Worm (Caenorhabditis elegans) whole organism, early embryonic: ENCODE data around the gene sds-22.

Source experiments
- B0310.2 ChIP-seq: sonication (generic microtip); optimal IDR thresholded peaks from 2 replicates; lab custom pipeline; 2016; ENCODE audit warnings: mild to moderate bottlenecking, missing genetic modification characterization, missing compliant biosample characterization
- F13C5.2 ChIP-seq: sonication (generic microtip); optimal IDR thresholded peaks from 2 replicates; lab custom pipeline; 2017; ENCODE audit warnings: mild to moderate bottlenecking, missing genetic modification characterization, inconsistent platforms, missing compliant biosample characterization
- aly-1 ChIP-seq: sonication (generic microtip); optimal IDR thresholded peaks from 2 replicates; lab custom pipeline; 2016; ENCODE audit warnings: missing genetic modification characterization, missing compliant biosample characterization
- ama-1 ChIP-seq: fragments of 150-350 bp; optimal IDR thresholded peaks from 2 replicates; lab custom pipeline; 2014
- ceh-13 ChIP-seq: fragments of 200-800 bp; sonication (Bioruptor generic); optimal IDR thresholded peaks from 2 replicates; lab custom pipeline; 2018; ENCODE audit warnings: mild to moderate bottlenecking, missing genetic modification characterization, missing compliant biosample characterization
- ceh-36 ChIP-seq: sonication (generic microtip); optimal IDR thresholded peaks from 2 replicates; lab custom pipeline; 2016; ENCODE audit warnings: missing genetic modification characterization, inconsistent platforms, missing compliant biosample characterization
- ets-7 ChIP-seq: sonication (generic microtip); optimal IDR thresholded peaks from 2 replicates; lab custom pipeline; 2016; ENCODE audit warnings: missing genotype, missing genetic modification characterization, missing compliant biosample characterization
- flt-1 ChIP-seq: fragments of 200-800 bp; sonication (Bioruptor generic); IDR thresholded peaks from 2 replicates; pipeline ENCODE4 v1.3.6; 2022; ENCODE audit warnings: missing genetic modification characterization, missing compliant biosample characterization
- hmbx-1 ChIP-seq: sonication (generic microtip); optimal IDR thresholded peaks from 2 replicates; lab custom pipeline; 2016; ENCODE audit warnings: mild to moderate bottlenecking, missing genetic modification characterization, missing compliant biosample characterization
- hmg-4 ChIP-seq: fragments of 200-800 bp; sonication (Bioruptor generic); optimal IDR thresholded peaks from 2 replicates; lab custom pipeline; 2018; ENCODE audit warnings: mild to moderate bottlenecking, missing genetic modification characterization, missing compliant biosample characterization
- hnd-1 ChIP-seq: sonication (generic microtip); optimal IDR thresholded peaks from 2 replicates; lab custom pipeline; 2016; ENCODE audit warnings: missing genetic modification characterization, missing compliant biosample characterization
- pes-1 ChIP-seq: fragments of 200-800 bp; sonication (Bioruptor generic); IDR thresholded peaks from 2 replicates; pipeline ENCODE4 v1.3.6; 2022; ENCODE audit warnings: missing genetic modification reagents, missing genetic modification characterization, missing compliant biosample characterization
- scrt-1 ChIP-seq: fragments of 200-800 bp; sonication (Bioruptor generic); IDR thresholded peaks from 2 replicates; pipeline ENCODE4 v1.3.6; 2022; ENCODE audit warnings: missing genetic modification characterization, missing compliant biosample characterization
- sea-1 ChIP-seq: fragments of 200-800 bp; sonication (Bioruptor generic); conservative IDR thresholded peaks from 2 replicates; pipeline ENCODE4 v1.3.6; 2022; ENCODE audit warnings: missing genetic modification characterization, missing compliant biosample characterization
- tbx-11 ChIP-seq: fragments of 200-800 bp; sonication (Bioruptor generic); IDR thresholded peaks from 2 replicates; pipeline ENCODE4 v1.3.6; 2022; ENCODE audit warnings: missing genetic modification characterization, missing compliant biosample characterization
- tbx-37 ChIP-seq: fragments of 200-800 bp; sonication (Bioruptor generic); conservative IDR thresholded peaks from 2 replicates; pipeline ENCODE4 v1.3.6; 2022; ENCODE audit warnings: missing genetic modification reagents, missing genetic modification characterization, missing compliant biosample characterization
- tra-4 ChIP-seq: sonication (generic microtip); optimal IDR thresholded peaks from 2 replicates; lab custom pipeline; 2017; ENCODE audit warnings: missing genetic modification characterization, missing compliant biosample characterization

Gene sds-22

DNA sequence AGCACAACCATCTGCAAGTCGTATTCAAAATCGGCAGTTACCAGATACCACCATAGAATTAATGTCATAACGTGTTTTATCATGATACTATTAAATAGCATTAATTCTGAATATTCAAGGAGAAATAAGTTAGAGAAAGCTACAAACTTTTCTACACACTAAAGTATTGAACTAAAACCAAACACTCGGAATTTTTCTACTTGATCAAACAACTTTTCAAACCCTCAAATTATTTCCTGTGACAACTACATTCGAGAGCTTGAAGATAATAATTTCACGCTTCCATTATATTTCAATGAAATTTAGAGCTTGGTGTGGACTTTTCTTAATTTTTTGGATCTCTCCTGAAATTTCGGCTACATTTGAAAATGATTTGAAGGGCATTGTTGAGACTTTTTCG lies 35.7 kb upstream of the sds-22 start, which contains the start of gene irld-47:
irld-47 (minus strand) TSS at position 101 of the 400 bp plus-strand sequence.
- TF ChIP-seq ama-1 (lab: Kevin White, UChicago) (no peak), hmg-4 (no peak), pes-1 (GFP tag; lab: Robert Waterston, UW) (no peak), hnd-1 (tag; lab: Kevin White, UChicago) (no peak)

DNA sequence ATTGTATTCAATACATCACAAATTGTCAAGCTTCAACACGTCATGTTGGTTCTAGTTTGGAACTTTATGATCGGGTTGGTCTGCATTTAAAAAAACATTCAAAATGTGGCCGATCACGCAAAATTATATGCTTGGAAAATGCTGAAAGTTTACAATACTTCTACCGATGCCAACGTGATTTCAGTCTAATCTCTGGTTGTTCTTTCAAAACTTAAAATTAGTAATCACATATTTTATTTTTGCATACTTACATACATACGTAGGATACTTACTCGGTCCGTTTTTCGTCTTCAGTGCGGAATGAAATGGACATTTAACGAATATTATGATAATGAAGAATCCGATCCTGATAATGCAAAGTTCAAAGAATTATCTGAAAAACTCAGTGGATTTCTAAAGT lies 33.1 kb upstream of the sds-22 start, which contains the start of gene srw-62:
srw-62 (plus strand) TSS at position 301 of the 400 bp plus-strand sequence.
- TF ChIP-seq ceh-36 (tag; lab: Kevin White, UChicago) (no peak), tra-4 (tag; lab: Kevin White, UChicago) (no peak), sea-1 (GFP tag; lab: Robert Waterston, UW) (no peak), ceh-13 (GFP tag; lab: Kevin White, UChicago) (no peak), hmbx-1 (tag; lab: Kevin White, UChicago) (no peak), F13C5.2 (tag; lab: Kevin White, UChicago) (no peak), B0310.2 (no peak), hnd-1 (tag; lab: Kevin White, UChicago) (no peak)

DNA sequence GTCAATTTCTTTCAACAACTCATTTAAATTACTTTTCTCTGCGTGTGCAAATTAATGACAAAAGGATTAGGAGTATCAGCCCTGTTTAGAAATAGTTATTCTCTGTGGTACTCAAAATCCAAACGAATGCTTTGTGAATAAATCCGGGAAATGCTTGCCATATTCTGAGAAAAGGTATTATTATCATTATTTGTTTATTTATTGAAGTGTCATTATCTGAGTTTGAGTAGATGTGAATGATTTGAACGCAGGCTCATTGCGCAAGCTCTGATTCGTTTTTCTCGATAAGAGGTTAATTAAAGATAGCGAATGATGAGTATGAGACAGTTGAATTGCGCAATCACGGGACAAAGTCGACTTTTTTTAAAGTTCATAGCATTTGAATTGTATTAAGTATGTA lies 30.3 kb upstream of the sds-22 start:
- TF ChIP-seq ets-7 (tag; lab: Kevin White, UChicago) = no peak
- no peak for TF ChIP-seq F13C5.2 (tag; lab: Kevin White, UChicago)
- TF ChIP-seq ceh-13 (GFP tag; lab: Kevin White, UChicago) = no peak
- no peak for TF ChIP-seq flt-1
- no peak for TF ChIP-seq aly-1 (tag; lab: Kevin White, UChicago)
- TF ChIP-seq hmg-4 = no peak
- TF ChIP-seq hmbx-1 (tag; lab: Kevin White, UChicago) = no peak
- TF ChIP-seq ama-1 (lab: Kevin White, UChicago) = no peak
- no peak for TF ChIP-seq sea-1 (GFP tag; lab: Robert Waterston, UW)
- no peak for TF ChIP-seq tbx-37 (GFP tag; lab: Robert Waterston, UW)
- no peak for TF ChIP-seq tra-4 (tag; lab: Kevin White, UChicago)
- no peak for TF ChIP-seq scrt-1 (GFP tag; lab: Robert Waterston, UW)
- TF ChIP-seq B0310.2 = no peak
- TF ChIP-seq hnd-1 (tag; lab: Kevin White, UChicago) = no peak
- TF ChIP-seq tbx-11 = no peak
- TF ChIP-seq pes-1 (GFP tag; lab: Robert Waterston, UW) = no peak
- no peak for TF ChIP-seq ceh-36 (tag; lab: Kevin White, UChicago)

DNA sequence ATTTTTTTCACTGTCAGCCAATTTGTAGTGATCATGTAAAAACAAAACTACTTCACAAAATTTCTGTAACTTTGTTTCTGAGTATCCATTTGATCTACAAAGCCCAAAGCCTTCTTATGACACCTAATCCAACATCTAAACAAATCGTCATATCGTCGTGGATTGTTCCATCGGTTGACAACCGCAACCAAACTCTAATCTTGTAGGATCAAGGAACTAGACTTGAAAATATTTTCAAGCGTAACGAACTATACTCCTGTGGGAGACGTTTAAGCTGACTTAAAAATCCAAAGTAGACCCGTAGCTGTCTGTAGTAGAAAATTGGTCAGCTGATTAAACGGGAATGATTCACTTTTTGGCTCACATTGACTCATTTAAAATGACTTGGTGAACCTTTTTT lies 28.6 kb upstream of the sds-22 start:
- TF ChIP-seq hmg-4 (no peak), scrt-1 (GFP tag; lab: Robert Waterston, UW) (no peak), flt-1 (no peak), B0310.2 (no peak), tbx-11 (no peak), tbx-37 (GFP tag; lab: Robert Waterston, UW) (no peak), sea-1 (GFP tag; lab: Robert Waterston, UW) (no peak), hnd-1 (tag; lab: Kevin White, UChicago) (no peak)

DNA sequence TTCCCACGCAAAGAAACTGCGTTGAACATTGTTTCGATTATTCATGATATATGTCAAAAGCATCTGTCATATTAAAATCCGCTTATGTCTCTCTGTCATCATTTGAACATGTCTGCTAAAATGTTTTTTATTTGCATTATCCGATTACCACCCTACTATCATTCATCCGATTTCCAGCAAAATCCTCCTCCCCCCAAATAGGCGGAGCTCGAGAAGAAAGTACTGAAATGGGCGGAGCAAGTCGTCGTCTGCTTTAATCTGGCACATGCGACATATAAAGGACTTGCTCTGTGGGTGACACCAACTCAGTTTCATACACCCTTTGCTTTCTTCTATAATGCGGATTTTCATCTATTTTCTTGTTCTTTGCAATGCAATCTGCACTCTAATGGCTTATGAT lies 26.1 kb upstream of the sds-22 start, which contains the start of gene T09A5.14:
T09A5.14 (plus strand) TSS at position 301 of the 400 bp plus-strand sequence.
- no peak for TF ChIP-seq hmg-4
- no peak for TF ChIP-seq ceh-13 (GFP tag; lab: Kevin White, UChicago)
- TF ChIP-seq sea-1 (GFP tag; lab: Robert Waterston, UW) = no peak
- TF ChIP-seq flt-1 = no peak
- no peak for TF ChIP-seq scrt-1 (GFP tag; lab: Robert Waterston, UW)
- TF ChIP-seq hnd-1 (tag; lab: Kevin White, UChicago) = no peak
- no peak for TF ChIP-seq ets-7 (tag; lab: Kevin White, UChicago)
- no peak for TF ChIP-seq pes-1 (GFP tag; lab: Robert Waterston, UW)
- TF ChIP-seq aly-1 (tag; lab: Kevin White, UChicago) = no peak
- TF ChIP-seq tbx-11 = no peak
- no peak for TF ChIP-seq tbx-37 (GFP tag; lab: Robert Waterston, UW)
- TF ChIP-seq tra-4 (tag; lab: Kevin White, UChicago) = no peak
- TF ChIP-seq hmbx-1 (tag; lab: Kevin White, UChicago) = no peak
- no peak for TF ChIP-seq B0310.2

DNA sequence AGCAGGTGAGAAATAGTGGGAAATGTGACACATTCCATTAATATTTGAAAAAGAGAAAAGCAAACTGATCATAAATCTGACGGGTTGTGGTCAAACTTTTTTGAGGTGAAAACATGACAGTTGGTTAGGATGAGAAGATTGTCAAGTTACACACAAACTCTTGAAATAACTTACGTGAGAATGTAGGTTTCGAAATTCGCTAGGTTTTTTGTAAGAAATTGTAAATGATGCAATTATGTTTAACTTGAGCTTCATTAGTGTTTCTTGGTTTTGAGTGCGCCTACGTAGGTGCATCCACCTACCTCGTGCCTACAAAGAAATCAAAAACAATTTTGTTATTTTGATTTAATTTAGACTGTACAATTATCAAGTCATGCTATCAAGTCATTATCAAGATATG lies 22.9 kb upstream of the sds-22 start, which contains the start of gene cex-2:
cex-2 (minus strand) TSS at position 101 of the 400 bp plus-strand sequence.
- no peak for TF ChIP-seq ceh-36 (tag; lab: Kevin White, UChicago)
- no peak for TF ChIP-seq ama-1 (lab: Kevin White, UChicago)
- TF ChIP-seq tra-4 (tag; lab: Kevin White, UChicago) = no peak
- no peak for TF ChIP-seq F13C5.2 (tag; lab: Kevin White, UChicago)
- no peak for TF ChIP-seq B0310.2
- TF ChIP-seq tbx-37 (GFP tag; lab: Robert Waterston, UW) = no peak
- TF ChIP-seq tbx-11 = no peak
- TF ChIP-seq ceh-13 (GFP tag; lab: Kevin White, UChicago) = no peak
- no peak for TF ChIP-seq hnd-1 (tag; lab: Kevin White, UChicago)
- TF ChIP-seq hmg-4 = no peak
- no peak for TF ChIP-seq hmbx-1 (tag; lab: Kevin White, UChicago)
- TF ChIP-seq flt-1 = no peak
- TF ChIP-seq sea-1 (GFP tag; lab: Robert Waterston, UW) = no peak
- no peak for TF ChIP-seq scrt-1 (GFP tag; lab: Robert Waterston, UW)
- TF ChIP-seq pes-1 (GFP tag; lab: Robert Waterston, UW) = no peak
- TF ChIP-seq aly-1 (tag; lab: Kevin White, UChicago) = no peak
- TF ChIP-seq ets-7 (tag; lab: Kevin White, UChicago) = no peak

DNA sequence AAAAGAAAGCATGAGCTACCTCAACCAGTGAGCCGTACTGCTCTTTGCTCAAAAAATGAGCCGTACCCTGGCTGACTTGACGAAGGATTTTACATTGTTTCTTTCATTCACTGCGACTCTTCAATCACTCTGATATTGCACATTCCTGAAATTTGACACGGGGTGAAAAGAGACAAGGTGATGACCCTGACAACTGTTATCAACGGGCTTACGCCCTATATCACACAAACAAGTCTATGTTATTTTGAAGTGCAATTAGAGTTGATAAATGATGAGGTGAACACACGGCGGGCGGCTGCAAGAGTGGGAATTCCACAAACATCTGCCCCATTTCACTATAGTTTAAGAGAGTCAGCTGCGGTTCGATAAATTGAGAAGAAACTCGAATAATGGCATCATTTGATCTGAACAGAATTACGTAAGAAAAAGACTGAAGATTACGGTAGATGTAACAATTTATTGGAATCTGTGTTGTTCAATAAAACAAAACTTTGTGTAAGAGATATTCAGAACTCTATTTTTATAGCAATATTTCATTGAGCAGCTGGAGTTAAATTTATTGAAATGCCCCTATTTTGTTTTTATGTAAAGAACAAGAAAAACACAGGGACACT lies 21.5 kb upstream of the sds-22 start:
- no peak for TF ChIP-seq B0310.2
- TF ChIP-seq ama-1 (lab: Kevin White, UChicago) = no peak
- TF ChIP-seq ceh-36 (tag; lab: Kevin White, UChicago) = no peak
- TF ChIP-seq tbx-11 = no peak
- no peak for TF ChIP-seq hmg-4
- TF ChIP-seq aly-1 (tag; lab: Kevin White, UChicago) = no peak
- no peak for TF ChIP-seq hmbx-1 (tag; lab: Kevin White, UChicago)
- no peak for TF ChIP-seq F13C5.2 (tag; lab: Kevin White, UChicago)
- no peak for TF ChIP-seq hnd-1 (tag; lab: Kevin White, UChicago)
